Fruit fly (Drosophila melanogaster): ENCODE measurements around the gene yip2.

Gene yip2

DNA sequence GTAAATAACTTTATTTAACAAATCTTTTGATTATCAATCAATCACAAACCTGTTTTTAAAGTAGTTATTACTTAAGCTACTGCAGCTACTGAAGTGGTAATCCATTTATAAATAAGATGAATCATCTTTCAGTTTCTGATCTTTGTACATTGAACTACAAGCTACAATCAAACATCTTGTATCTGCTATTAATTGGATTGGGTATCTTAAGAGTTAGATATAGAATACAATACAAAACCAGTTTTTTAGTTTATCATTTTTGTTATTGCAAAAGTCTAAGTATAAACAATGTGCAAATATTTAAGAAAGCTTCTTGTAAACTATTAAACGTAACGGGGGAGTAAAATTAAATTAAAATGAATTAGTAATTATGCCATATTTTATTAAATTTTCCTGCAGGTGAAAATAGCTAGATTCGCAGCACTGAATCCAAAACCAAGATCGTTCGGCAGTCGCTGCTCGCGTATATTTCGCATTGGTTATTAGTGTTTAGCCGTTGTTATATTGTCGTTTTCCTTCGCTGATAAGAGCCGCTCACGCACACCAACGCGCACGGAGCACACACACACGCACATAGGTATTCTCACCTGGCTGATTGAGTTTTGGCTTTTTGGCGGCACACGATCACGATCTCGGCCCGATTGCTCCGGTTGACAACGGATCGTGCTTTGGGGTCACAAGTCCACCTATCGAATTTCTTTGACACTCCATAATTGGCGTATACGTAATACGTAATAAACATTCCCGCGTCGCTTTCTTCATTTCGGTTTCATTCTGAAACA is 32.9 kb downstream of the yip2 start:
- TF ChIP-seq ss (GFP tag; optimal IDR thresholded peaks at IDR 0.05) (peak; percentile 0 to 14), cyc (GFP tag; optimal IDR thresholded peaks at IDR 0.05) (no peak), CG15336 (GFP tag; IDR thresholded peaks at IDR 0.05) (no peak), CG11902 (GFP tag; optimal IDR thresholded peaks at IDR 0.05) (no peak), Hr39 (GFP tag; optimal IDR thresholded peaks at IDR 0.05) (peak; percentile 6), spab (GFP tag; optimal IDR thresholded peaks at IDR 0.05) (no peak), CG16779 (tag; optimal IDR thresholded peaks at IDR 0.05) (no peak), dsx (GFP tag; optimal IDR thresholded peaks at IDR 0.05; ENCODE audit: poor library complexity, severe bottlenecking) (no peak), svp (GFP tag) (no peak), CG8632 (GFP tag; optimal IDR thresholded peaks at IDR 0.05) (no peak), Hr38 (GFP tag; optimal IDR thresholded peaks at IDR 0.05) (no peak), Ets96B (tag; optimal IDR thresholded peaks at IDR 0.05) (no peak), fd59A (GFP tag; optimal IDR thresholded peaks at IDR 0.05) (no peak), CG4318 (GFP tag; optimal IDR thresholded peaks at IDR 0.05) (no peak), fkh (GFP tag; optimal IDR thresholded peaks at IDR 0.05) (no peak), CG32006 (GFP tag; optimal IDR thresholded peaks at IDR 0.05) (peak; percentile 46), CG3919 (GFP tag; optimal IDR thresholded peaks at IDR 0.05) (no peak), CG10669 (GFP tag; optimal IDR thresholded peaks at IDR 0.05) (no peak), Eip78C (GFP tag) (peak; percentile 85), CG11762 (GFP tag; optimal IDR thresholded peaks at IDR 0.05; ENCODE audit: insufficient read depth) (no peak), CG7368 (GFP tag; optimal IDR thresholded peaks at IDR 0.05) (no peak), salr (GFP tag; optimal IDR thresholded peaks at IDR 0.05) (peak in 1 of 2 experiments; percentile 12), CG9139 (GFP tag; optimal IDR thresholded peaks at IDR 0.05) (no peak), CG31627 (GFP tag; optimal IDR thresholded peaks at IDR 0.05) (peak; percentile 4), Met (GFP tag; optimal IDR thresholded peaks at IDR 0.05) (no peak), CG6854 (GFP tag; optimal IDR thresholded peaks at IDR 0.05) (no peak), CG10631 (GFP tag; optimal IDR thresholded peaks at IDR 0.05) (no peak), Hr4 (GFP tag; optimal IDR thresholded peaks at IDR 0.05) (peak; percentile 5), pdm3 (GFP tag; optimal IDR thresholded peaks at IDR 0.05) (peak; percentile 29), Sox14 (GFP tag; optimal IDR thresholded peaks at IDR 0.05) (peak; percentile 34), CG8119 (GFP tag; IDR thresholded peaks at IDR 0.05) (no peak), achi (GFP tag; optimal IDR thresholded peaks at IDR 0.05) (no peak), Eip75B (GFP tag; optimal IDR thresholded peaks at IDR 0.05) (no peak), Smox (GFP tag; optimal IDR thresholded peaks at IDR 0.05) (peak; percentile 22), CG6808 (GFP tag; optimal IDR thresholded peaks at IDR 0.05) (no peak), CG1621 (tag; optimal IDR thresholded peaks at IDR 0.05) (peak; percentile 13), Eip93F (GFP tag; optimal IDR thresholded peaks at IDR 0.05) (peak; percentile 87), CG6276 (GFP tag; optimal IDR thresholded peaks at IDR 0.05) (no peak), Lpt (GFP tag; optimal IDR thresholded peaks at IDR 0.05) (no peak), Sox15 (GFP tag; optimal IDR thresholded peaks at IDR 0.05) (no peak), fd85E (GFP tag; optimal IDR thresholded peaks at IDR 0.05) (no peak), Gug (GFP tag; IDR thresholded peaks at IDR 0.05) (no peak), OdsH (GFP tag; optimal IDR thresholded peaks at IDR 0.05) (peak; percentile 10), esn (GFP tag; optimal IDR thresholded peaks at IDR 0.05) (peak; percentile 50), CG34406 (GFP tag; optimal IDR thresholded peaks at IDR 0.05) (no peak), vri (GFP tag; optimal IDR thresholded peaks at IDR 0.05) (peak; percentile 99), Ets21C (GFP tag; optimal IDR thresholded peaks at IDR 0.05) (no peak), lz (GFP tag; optimal IDR thresholded peaks at IDR 0.05) (no peak), CG8319 (GFP tag; optimal IDR thresholded peaks at IDR 0.05) (no peak), eg (GFP tag; IDR thresholded peaks at IDR 0.05) (peak; percentile 23; the same call in 1 of the 3 replicates), CG3032 (tag; optimal IDR thresholded peaks at IDR 0.05) (no peak)

Data from whole organism, prepupa.